Worm (Caenorhabditis elegans) whole organism, midembryonic: ENCODE measurements around the gene C33D9.6.

Experiments used
- T22C8.4 ChIP-seq: fragments of 200-800 bp; sonication (Bioruptor generic); IDR thresholded peaks from 2 replicates; pipeline ENCODE4 v1.3.6; 2022; ENCODE audit warnings: missing genetic modification characterization, missing compliant biosample characterization
- cog-1 ChIP-seq: sonication (generic microtip); optimal IDR thresholded peaks from 2 replicates; lab custom pipeline; 2016; ENCODE audit warnings: missing genetic modification characterization, missing compliant biosample characterization
- flt-1 ChIP-seq: fragments of 200-800 bp; sonication (Bioruptor generic); IDR thresholded peaks from 2 replicates; pipeline ENCODE4 v1.3.6; 2022; ENCODE audit warnings: missing genetic modification characterization, missing compliant biosample characterization
- klf-2 ChIP-seq: fragments of 200-800 bp; sonication (Bioruptor generic); conservative IDR thresholded peaks from 2 replicates; pipeline ENCODE4 v1.3.6; 2022; ENCODE audit warnings: missing genetic modification reagents, missing genetic modification characterization, missing compliant biosample characterization
- med-1 ChIP-seq: sonication (generic microtip); optimal IDR thresholded peaks from 2 replicates; lab custom pipeline; 2017; ENCODE audit warnings: missing genetic modification characterization, mild to moderate bottlenecking, missing compliant biosample characterization, antibody characterized with exemption, missing genetic modification reagents; ENCODE audit not compliant: insufficient read depth
- tab-1 ChIP-seq: fragments of 200-800 bp; sonication (Bioruptor generic); IDR thresholded peaks from 2 replicates; pipeline ENCODE4 v1.3.6; 2022; ENCODE audit warnings: missing genetic modification characterization, missing compliant biosample characterization
- ztf-29 ChIP-seq: fragments of 200-800 bp; sonication (Bioruptor generic); IDR thresholded peaks from 2 replicates; pipeline ENCODE4 v1.3.6; 2022; ENCODE audit warnings: missing genetic modification reagents, missing genetic modification characterization, missing compliant biosample characterization

DNA sequence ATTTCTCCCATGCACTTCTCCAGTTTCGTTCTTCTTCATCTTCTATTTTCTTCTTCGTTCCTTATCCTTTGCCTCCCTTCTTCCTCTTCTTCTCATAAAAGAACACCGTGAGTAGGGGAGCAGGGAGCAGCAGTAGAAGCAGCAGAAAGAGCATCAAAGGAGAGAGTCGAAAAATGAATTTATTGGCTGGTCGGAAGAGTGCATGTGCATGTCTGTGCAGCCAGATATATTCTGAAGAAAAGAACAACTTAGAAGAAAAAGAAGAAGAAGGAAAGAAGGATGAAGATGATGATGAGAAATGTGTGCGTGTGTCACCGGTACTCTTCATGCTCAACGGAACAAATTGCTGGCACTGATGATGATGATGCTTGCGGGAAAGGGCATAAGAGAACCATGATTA, 18.3 kb upstream of the C33D9.6 start:
- no peak for TF ChIP-seq ztf-29
- no peak for TF ChIP-seq klf-2 (GFP tag; lab: Robert Waterston, UW)
- TF ChIP-seq med-1 (GFP tag; lab: Kevin White, UChicago), result no peak
- no peak for TF ChIP-seq T22C8.4 (GFP tag; lab: Robert Waterston, UW)
- no peak for TF ChIP-seq tab-1 (GFP tag; lab: Robert Waterston, UW)
- TF ChIP-seq flt-1 (GFP tag; lab: Robert Waterston, UW), result no peak
- no peak for TF ChIP-seq cog-1 (tag; lab: Kevin White, UChicago)
